Comparison of ENCODE assay signal across 1 fruit fly cellular context in genomic region chr2L:20869804-20870295, dm6.
TF ChIP-seq lines count a peak whose summit lies in the region.

Gene CG14401 (plus strand): TSS chr2L:20869854.

TF ChIP-seq in whole organism, embryonic, 481 proteins besides CTCF, POLR2A, EP300 and RAD21 (continued from another document):
- TF ChIP-seq ttk (GFP tag; IDR thresholded peaks at IDR 0.05; lab: Robert Waterston, UW) (no peak), CG8290 (GFP tag; optimal IDR thresholded peaks at IDR 0.05; lab: Kevin White, UChicago) (no peak), CG8290 (tag; optimal IDR thresholded peaks at IDR 0.05; lab: Kevin White, UChicago) (peak in 1 of 2 experiments; percentile 44), dpn (GFP tag; optimal IDR thresholded peaks at IDR 0.05; lab: Kevin White, UChicago) (no peak), Hmr (GFP tag; optimal IDR thresholded peaks at IDR 0.05; lab: Kevin White, UChicago) (no peak), CG13894 (tag; optimal IDR thresholded peaks at IDR 0.05; lab: Kevin White, UChicago) (peak; percentile 94), Lpt (GFP tag; optimal IDR thresholded peaks at IDR 0.05; lab: Kevin White, UChicago) (no peak), Med (GFP tag; lab: Kevin White, UChicago) (peak; percentile 66), Hand (GFP tag; optimal IDR thresholded peaks at IDR 0.05; lab: Kevin White, UChicago) (no peak), chinmo (GFP tag; IDR thresholded peaks at IDR 0.05; lab: Robert Waterston, UW; ENCODE audit: partially characterized antibody) (0 out of 4 replicates have a peak, but pooled peaks have one; percentile 64), p53 (GFP tag; optimal IDR thresholded peaks at IDR 0.05; lab: Kevin White, UChicago) (no peak), CG10147 (GFP tag; optimal IDR thresholded peaks at IDR 0.05; lab: Kevin White, UChicago) (no peak), CG12769 (tag; optimal IDR thresholded peaks at IDR 0.05; lab: Kevin White, UChicago) (peak; percentile 16), CG10366 (GFP tag; IDR thresholded peaks at IDR 0.05; lab: Robert Waterston, UW) (no peak), crp (GFP tag; optimal IDR thresholded peaks at IDR 0.05; lab: Kevin White, UChicago) (no peak), dmrt99B (tag; optimal IDR thresholded peaks at IDR 0.05; lab: Kevin White, UChicago) (no peak), ATbp (GFP tag; optimal IDR thresholded peaks at IDR 0.05; lab: Kevin White, UChicago) (no peak), CG5180 (GFP tag; optimal IDR thresholded peaks at IDR 0.05; lab: Kevin White, UChicago) (no peak), CG6272 (GFP tag; IDR thresholded peaks at IDR 0.05; lab: Robert Waterston, UW) (no peak), CG14441 (GFP tag; IDR thresholded peaks at IDR 0.05; lab: Robert Waterston, UW) (0 out of 2 replicates have a peak, but pooled peaks have one; percentile 25), CG3838 (GFP tag; optimal IDR thresholded peaks at IDR 0.05; lab: Kevin White, UChicago) (no peak), pzg (GFP tag; optimal IDR thresholded peaks at IDR 0.05; lab: Kevin White, UChicago) (no peak)
